Fruit fly (Drosophila melanogaster) whole organism, wandering third instar larva: ENCODE data around the gene CG15386.

Experiments used
- Abd-B ChIP-seq: fragments of >200 bp; optimal IDR thresholded peaks from 2 replicates; lab custom pipeline; 2017; ENCODE audit warnings: missing biosample characterization, missing genetic modification characterization
- CG32264 ChIP-seq: fragments of 200-800 bp; sonication (Bioruptor generic); optimal IDR thresholded peaks from 2 replicates; lab custom pipeline; 2016; ENCODE audit warnings: missing biosample characterization, missing genetic modification characterization
- CG9705 ChIP-seq: fragments of 200-800 bp; sonication (Bioruptor generic); optimal IDR thresholded peaks from 2 replicates; lab custom pipeline; 2018; ENCODE audit warnings: missing biosample characterization, mild to moderate bottlenecking, missing genetic modification characterization
- CrebA ChIP-seq: fragments of 200-800 bp; sonication (Bioruptor generic); optimal IDR thresholded peaks from 2 replicates; lab custom pipeline; 2016; ENCODE audit warnings: missing biosample characterization, mild to moderate bottlenecking, missing genetic modification characterization, borderline replicate concordance
- Dfd ChIP-seq: fragments of >200 bp; optimal IDR thresholded peaks from 2 replicates; lab custom pipeline; 2017; ENCODE audit warnings: missing biosample characterization, missing genetic modification characterization
- Dif ChIP-seq: fragments of 200-275, 200-300 bp; sonication (Bioruptor generic); optimal IDR thresholded peaks from 2 replicates; lab custom pipeline; 2018; ENCODE audit warnings: missing biosample characterization, missing genetic modification characterization; ENCODE audit not compliant: partially characterized antibody
- GATAd ChIP-seq: sonication (Bioruptor generic); optimal IDR thresholded peaks from 2 replicates; lab custom pipeline; 2016; ENCODE audit warnings: missing biosample characterization, missing genetic modification characterization
- HLH106 ChIP-seq: fragments of 200-800 bp; optimal IDR thresholded peaks from 3 replicates; lab custom pipeline; 2019; ENCODE audit warnings: missing biosample characterization, mild to moderate bottlenecking, missing genetic modification characterization, moderate library complexity
- Hnf4 ChIP-seq: fragments of 200-800 bp; sonication (Bioruptor generic); optimal IDR thresholded peaks from 2 replicates; lab custom pipeline; 2016; ENCODE audit warnings: missing biosample characterization, mild to moderate bottlenecking, missing genetic modification characterization
- Hr78 ChIP-seq: fragments of >200 bp; optimal IDR thresholded peaks from 2 replicates; lab custom pipeline; 2017; ENCODE audit warnings: missing biosample characterization, missing genetic modification characterization
- Hr83 ChIP-seq: fragments of 200-300 bp; sonication (Bioruptor generic); optimal IDR thresholded peaks from 2 replicates; lab custom pipeline; 2016; ENCODE audit warnings: missing biosample characterization, mild to moderate bottlenecking, missing genetic modification characterization, moderate library complexity; ENCODE audit not compliant: poor library complexity, severe bottlenecking
- Jra ChIP-seq: sonication (Bioruptor generic); optimal IDR thresholded peaks from 2 replicates; lab custom pipeline; 2016; ENCODE audit warnings: missing biosample characterization, missing genetic modification characterization
- Mio ChIP-seq: sonication (Bioruptor generic); optimal IDR thresholded peaks from 2 replicates; lab custom pipeline; 2016; ENCODE audit warnings: missing biosample characterization, missing genetic modification characterization
- Myc ChIP-seq: fragments of >200 bp; optimal IDR thresholded peaks from 2 replicates; lab custom pipeline; 2017
- N ChIP-seq: fragments of >200 bp; optimal IDR thresholded peaks from 2 replicates; lab custom pipeline; 2018; ENCODE audit warnings: missing biosample characterization, missing external identifiers, missing genetic modification characterization
- OdsH ChIP-seq: fragments of 200-800 bp; sonication (Bioruptor generic); optimal IDR thresholded peaks from 2 replicates; lab custom pipeline; 2016; ENCODE audit warnings: missing biosample characterization, mild to moderate bottlenecking, missing genetic modification characterization
- Rel ChIP-seq, 2 experiments: fragments of 200-800 bp; sonication (Bioruptor generic) in 1 of 2; optimal IDR thresholded peaks; 2 replicates in 1 of 2; 3 replicates in 1 of 2; lab custom pipeline; 2016 to 2019; ENCODE audit warnings: mild to moderate bottlenecking in 2 of 2, missing biosample characterization in 2 of 2, missing genetic modification characterization in 2 of 2, moderate library complexity in 1 of 2
- Sp1 ChIP-seq: fragments of 200-800 bp; sonication (Bioruptor generic); optimal IDR thresholded peaks from 3 replicates; lab custom pipeline; 2019; ENCODE audit warnings: missing biosample characterization, mild to moderate bottlenecking, missing genetic modification characterization, moderate library complexity
- Vsx2 ChIP-seq: fragments of 200-300, 225-300 bp; sonication (Bioruptor generic); optimal IDR thresholded peaks from 2 replicates; lab custom pipeline; 2018; ENCODE audit warnings: missing biosample characterization, missing genetic modification characterization; ENCODE audit not compliant: partially characterized antibody
- br ChIP-seq: fragments of 200-800 bp; sonication (Bioruptor generic); optimal IDR thresholded peaks from 2 replicates; lab custom pipeline; 2016; ENCODE audit warnings: missing biosample characterization, missing genetic modification characterization
- brk ChIP-seq: fragments of 200-800 bp; sonication (Bioruptor generic); optimal IDR thresholded peaks from 2 replicates; lab custom pipeline; 2016; ENCODE audit warnings: missing biosample characterization, mild to moderate bottlenecking, missing genetic modification characterization
- dl ChIP-seq, 2 experiments: fragments of 175-275, 200-275 bp in 1 of 2; fragments of 200-275 bp in 1 of 2; sonication (Bioruptor generic); optimal IDR thresholded peaks; lab custom pipeline; 2018; ENCODE audit warnings: mild to moderate bottlenecking in 2 of 2, missing biosample characterization in 2 of 2, missing genetic modification characterization in 2 of 2, moderate library complexity in 2 of 2; ENCODE audit not compliant: partially characterized antibody in 2 of 2, insufficient read depth in 1 of 2
- dmrt93B ChIP-seq: fragments of 200-800 bp; sonication (Bioruptor generic); optimal IDR thresholded peaks from 2 replicates; lab custom pipeline; 2018; ENCODE audit warnings: missing biosample characterization, mild to moderate bottlenecking, missing genetic modification characterization
- dsf ChIP-seq: sonication (Bioruptor generic); optimal IDR thresholded peaks from 2 replicates; lab custom pipeline; 2016; ENCODE audit warnings: missing biosample characterization, missing genetic modification characterization, borderline replicate concordance
- ey ChIP-seq: fragments of 200-800 bp; sonication (Bioruptor generic); optimal IDR thresholded peaks from 2 replicates; lab custom pipeline; 2016; ENCODE audit warnings: missing biosample characterization, missing genetic modification characterization
- foxo ChIP-seq, 2 experiments: fragments of 200-800 bp; sonication (Bioruptor generic); optimal IDR thresholded peaks; 2 replicates in 1 of 2; 3 replicates in 1 of 2; lab custom pipeline; 2016 to 2017; ENCODE audit warnings: missing biosample characterization in 2 of 2, missing genetic modification characterization in 2 of 2
- fru ChIP-seq: fragments of 200-800 bp; sonication (Bioruptor generic); optimal IDR thresholded peaks from 3 replicates; lab custom pipeline; 2016; ENCODE audit warnings: missing biosample characterization, mild to moderate bottlenecking, missing genetic modification characterization
- h ChIP-seq: fragments of 200-800 bp; sonication (Bioruptor generic); optimal IDR thresholded peaks from 3 replicates; lab custom pipeline; 2016; ENCODE audit warnings: missing biosample characterization, mild to moderate bottlenecking, missing genetic modification characterization
- jim ChIP-seq: fragments of 175-275, 200-325 bp; sonication (Bioruptor generic); optimal IDR thresholded peaks from 2 replicates; lab custom pipeline; 2016; ENCODE audit warnings: missing biosample characterization, mild to moderate bottlenecking, missing genetic modification characterization
- lola ChIP-seq: fragments of >200 bp; optimal IDR thresholded peaks from 2 replicates; lab custom pipeline; 2017; ENCODE audit warnings: missing biosample characterization, missing genetic modification characterization
- pan ChIP-seq: fragments of >200 bp; optimal IDR thresholded peaks from 2 replicates; lab custom pipeline; 2017
- psq ChIP-seq: fragments of 200-800 bp; sonication (Bioruptor generic); optimal IDR thresholded peaks from 3 replicates; lab custom pipeline; 2017; ENCODE audit warnings: missing biosample characterization, mild to moderate bottlenecking, missing genetic modification characterization, moderate library complexity
- rgr ChIP-seq: fragments of 200-800 bp; sonication (Bioruptor generic); optimal IDR thresholded peaks from 3 replicates; lab custom pipeline; 2016; ENCODE audit warnings: missing biosample characterization, mild to moderate bottlenecking, missing genetic modification characterization
- sage ChIP-seq: fragments of 200-800 bp; sonication (Bioruptor generic); optimal IDR thresholded peaks from 2 replicates; lab custom pipeline; 2016; ENCODE audit warnings: missing biosample characterization, mild to moderate bottlenecking, missing genetic modification characterization
- sv ChIP-seq: fragments of 200-800 bp; sonication (Bioruptor generic); optimal IDR thresholded peaks from 3 replicates; lab custom pipeline; 2016; ENCODE audit warnings: missing biosample characterization, missing genetic modification characterization
- tai ChIP-seq: sonication (Bioruptor generic); optimal IDR thresholded peaks from 2 replicates; lab custom pipeline; 2016; ENCODE audit warnings: missing biosample characterization, missing genetic modification characterization
- usp ChIP-seq: fragments of >200 bp; optimal IDR thresholded peaks from 2 replicates; lab custom pipeline; 2017; ENCODE audit warnings: missing biosample characterization, missing genetic modification characterization
- woc ChIP-seq: sonication (Bioruptor generic); optimal IDR thresholded peaks from 2 replicates; lab custom pipeline; 2016; ENCODE audit warnings: missing biosample characterization, mild to moderate bottlenecking, missing genetic modification characterization

CG15386 gene

dm6 chr2L:2180665-2181064, 36.4 kb downstream of the CG15386 start:
- TF ChIP-seq br (GFP tag; lab: Kevin White, UChicago) (no peak), brk (GFP tag; lab: Kevin White, UChicago) (no peak), lola (GFP tag; lab: Kevin White, UChicago) (no peak)

DNA sequence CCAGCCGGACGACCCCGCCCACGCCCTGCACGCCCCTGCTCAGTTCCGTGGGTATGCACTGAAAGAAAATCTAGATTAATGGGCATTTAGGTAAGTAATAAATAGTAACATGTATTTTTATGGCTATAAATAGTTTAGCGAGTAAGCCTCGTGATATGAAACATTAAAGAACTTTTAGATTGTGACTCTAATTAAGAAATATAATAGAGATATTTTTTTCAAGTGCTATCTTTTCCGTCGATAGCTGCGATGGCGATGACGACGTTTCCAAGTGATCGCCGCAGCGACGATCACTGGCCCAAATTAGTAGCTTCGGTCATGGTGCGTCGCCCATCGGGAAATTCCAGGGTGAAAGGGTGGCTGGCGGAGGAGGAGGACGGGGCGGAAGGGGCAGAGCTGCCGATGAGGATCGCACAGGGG, 36.9 kb downstream of the CG15386 start:
- no peak for TF ChIP-seq usp (GFP tag; lab: Kevin White, UChicago)
- TF ChIP-seq GATAd: no peak
- TF ChIP-seq Rel (GFP tag; optimal IDR thresholded peaks at IDR 0.05; lab: Kevin White, UChicago): no peak
- TF ChIP-seq Rel (tag; optimal IDR thresholded peaks at IDR 0.05; lab: Kevin White, UChicago): no peak
- TF ChIP-seq lola (GFP tag; lab: Kevin White, UChicago): no peak
- TF ChIP-seq psq (GFP tag; lab: Kevin White, UChicago): peak; percentile 64
- TF ChIP-seq dsf (GFP tag; lab: Kevin White, UChicago): no peak
- no peak for TF ChIP-seq Mio
- peak; percentile 71 for TF ChIP-seq HLH106 (tag; lab: Kevin White, UChicago)
- no peak for TF ChIP-seq Hr83 (GFP tag; lab: Kevin White, UChicago)
- TF ChIP-seq dmrt93B: peak; percentile 40
- TF ChIP-seq sage: peak; percentile 50
- peak; percentile 57 for TF ChIP-seq Hnf4 (GFP tag; lab: Kevin White, UChicago)
- peak; percentile 63 for TF ChIP-seq br (GFP tag; lab: Kevin White, UChicago)
- no peak for TF ChIP-seq tai
- TF ChIP-seq Dfd (GFP tag; lab: Kevin White, UChicago): no peak
- peak; percentile 75 for TF ChIP-seq fru
- TF ChIP-seq CG9705 (GFP tag; lab: Kevin White, UChicago): no peak
- TF ChIP-seq Jra (GFP tag; lab: Kevin White, UChicago): peak; percentile 14
- no peak for TF ChIP-seq CrebA (GFP tag; lab: Kevin White, UChicago)
- TF ChIP-seq OdsH (GFP tag; lab: Kevin White, UChicago): peak; percentile 67
- peak; percentile 26 for TF ChIP-seq CG32264 (GFP tag; lab: Kevin White, UChicago)
- TF ChIP-seq h (GFP tag; lab: Kevin White, UChicago): peak; percentile 77
- no peak for TF ChIP-seq jim (GFP tag; lab: Kevin White, UChicago)
- TF ChIP-seq rgr (GFP tag; lab: Kevin White, UChicago): peak; percentile 79
- no peak for TF ChIP-seq Vsx2 (GFP tag; lab: Kevin White, UChicago)
- TF ChIP-seq sv (GFP tag; lab: Kevin White, UChicago): peak; percentile 64
- TF ChIP-seq pan (lab: Kevin White, UChicago): no peak
- no peak for TF ChIP-seq woc (GFP tag; lab: Kevin White, UChicago)
- TF ChIP-seq Abd-B (GFP tag; lab: Kevin White, UChicago): no peak
- peak; percentile 68 for TF ChIP-seq Sp1 (GFP tag; lab: Kevin White, UChicago)
- no peak for TF ChIP-seq dl (GFP tag; optimal IDR thresholded peaks at IDR 0.05; lab: Kevin White, UChicago; ENCODE audit: insufficient read depth in 1 of 2, partially characterized antibody in 2 of 2)
- TF ChIP-seq foxo (GFP tag; optimal IDR thresholded peaks at IDR 0.05; lab: Kevin White, UChicago): peak in 1 of 2 experiments; percentile 81
- no peak for TF ChIP-seq N
- peak; percentile 69 for TF ChIP-seq ey
- TF ChIP-seq Hr78: no peak
- no peak for TF ChIP-seq Dif (GFP tag; lab: Kevin White, UChicago)
- TF ChIP-seq Myc (lab: Kevin White, UChicago): no peak
- no peak for TF ChIP-seq brk (GFP tag; lab: Kevin White, UChicago)

DNA sequence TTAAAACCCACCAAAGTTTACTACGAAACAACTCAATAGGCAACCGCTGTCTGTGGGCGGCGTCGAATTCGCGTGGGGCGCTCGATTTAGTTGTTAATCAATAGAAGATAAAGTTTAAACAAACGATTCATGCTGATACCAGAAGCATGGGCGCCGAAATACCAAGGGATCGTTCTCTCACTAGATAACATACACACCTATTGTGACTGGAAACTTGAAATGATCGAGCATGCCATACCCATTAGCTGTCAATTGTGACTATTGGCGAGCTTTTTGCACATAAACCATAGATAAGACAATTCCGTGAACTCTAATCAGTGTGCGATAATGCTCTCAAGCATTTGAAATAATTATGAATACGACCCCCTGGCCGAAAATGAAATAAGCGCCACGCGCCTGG, 37.7 kb downstream of the CG15386 start:
- no peak for TF ChIP-seq CG9705 (GFP tag; lab: Kevin White, UChicago)
- peak; percentile 37 for TF ChIP-seq sv (GFP tag; lab: Kevin White, UChicago)
- TF ChIP-seq brk (GFP tag; lab: Kevin White, UChicago): no peak
- no peak for TF ChIP-seq dsf (GFP tag; lab: Kevin White, UChicago)
- peak; percentile 30 for TF ChIP-seq h (GFP tag; lab: Kevin White, UChicago)
- TF ChIP-seq Dfd (GFP tag; lab: Kevin White, UChicago): no peak
